Worm (Caenorhabditis elegans) whole organism, L4 larva: ENCODE measurements around the gene ddi-1.
A peak's percentile ranks its signal among the peaks of the same experiment; 100 is the strongest.

Source experiments
- D1046.2 ChIP-seq: fragments of 200-800 bp; sonication (Bioruptor generic); IDR thresholded peaks from 2 replicates; pipeline ENCODE4 v1.3.6; 2022; ENCODE audit warnings: missing genetic modification characterization, missing compliant biosample characterization
- F37D6.2 ChIP-seq: sonication (generic microtip); optimal IDR thresholded peaks from 2 replicates; lab custom pipeline; 2016; ENCODE audit warnings: mild to moderate bottlenecking, missing genetic modification characterization, missing compliant biosample characterization
- F44E2.7 ChIP-seq: fragments of 200-800 bp; sonication (Bioruptor generic); IDR thresholded peaks from 2 replicates; pipeline ENCODE4 v2.1.2; 2022; ENCODE audit warnings: missing genetic modification characterization, missing compliant biosample characterization
- T20F7.1 ChIP-seq: fragments of 200-800 bp; sonication (Bioruptor generic); optimal IDR thresholded peaks from 2 replicates; lab custom pipeline; 2018; ENCODE audit warnings: mild to moderate bottlenecking, missing genetic modification characterization, missing compliant biosample characterization
- Y105C5A.15 ChIP-seq: fragments of 200-800 bp; sonication (Bioruptor generic); IDR thresholded peaks from 2 replicates; pipeline ENCODE4 v1.3.6; 2022; ENCODE audit warnings: missing genetic modification characterization, missing compliant biosample characterization
- Y75B8A.6 ChIP-seq: fragments of 200-800 bp; sonication (Bioruptor generic); IDR thresholded peaks from 2 replicates; pipeline ENCODE4 v1.3.6; 2022; ENCODE audit warnings: missing genetic modification reagents, missing genetic modification characterization, missing compliant biosample characterization
- ZK337.2 ChIP-seq: fragments of 200-800 bp; sonication (Bioruptor generic); IDR thresholded peaks from 2 replicates; pipeline ENCODE4 v1.3.6; 2022; ENCODE audit warnings: missing genetic modification reagents, missing genetic modification characterization, missing compliant biosample characterization
- ZK546.5 ChIP-seq, 2 experiments: sonication (generic microtip); optimal IDR thresholded peaks; 2 replicates each; lab custom pipeline; 2017; ENCODE audit warnings: missing biosample characterization in 2 of 2, missing genetic modification characterization in 2 of 2
- aha-1 ChIP-seq: fragments of 150-350 bp; peaks from one replicate; lab custom pipeline; 2014; ENCODE audit warnings: missing biosample characterization, missing genetic modification characterization
- ama-1 ChIP-seq: fragments of 150-350 bp; optimal IDR thresholded peaks from 2 replicates; lab custom pipeline; 2014; ENCODE audit warnings: inconsistent platforms, mixed read lengths
- attf-4 ChIP-seq: sonication (generic microtip); optimal IDR thresholded peaks from 3 replicates; lab custom pipeline; 2017; ENCODE audit warnings: missing biosample characterization, missing genetic modification characterization
- ceh-20 ChIP-seq: fragments of 200-800 bp; sonication (Bioruptor generic); IDR thresholded peaks from 2 replicates; pipeline ENCODE4 v1.3.6; 2022; ENCODE audit warnings: missing genetic modification reagents, missing genetic modification characterization, missing compliant biosample characterization
- ceh-28 ChIP-seq: fragments of 150-350 bp; optimal IDR thresholded peaks from 2 replicates; lab custom pipeline; 2014; ENCODE audit warnings: missing biosample characterization, missing genetic modification reagents, missing genetic modification characterization
- ceh-44 ChIP-seq: fragments of 200-800 bp; sonication (Bioruptor generic); IDR thresholded peaks from 2 replicates; pipeline ENCODE4 v1.3.6; 2022; ENCODE audit warnings: missing genetic modification reagents, missing genetic modification characterization, missing compliant biosample characterization
- ceh-82 ChIP-seq: sonication (generic microtip); optimal IDR thresholded peaks from 2 replicates; lab custom pipeline; 2017; ENCODE audit warnings: missing biosample characterization, missing genetic modification characterization
- ces-1 ChIP-seq: fragments of 150-350 bp; sonication (generic microtip); optimal IDR thresholded peaks from 4 replicates; lab custom pipeline; 2014; ENCODE audit warnings: missing biosample characterization, missing genetic modification reagents, missing genetic modification characterization
- daf-12 ChIP-seq: fragments of 150-350 bp; optimal IDR thresholded peaks from 2 replicates; lab custom pipeline; 2014; ENCODE audit warnings: missing biosample characterization, missing genetic modification reagents, missing genetic modification characterization
- dmd-8 ChIP-seq: fragments of 200-800 bp; sonication (Bioruptor generic); IDR thresholded peaks from 2 replicates; pipeline ENCODE4 v1.3.6; 2022; ENCODE audit warnings: missing genetic modification characterization, missing compliant biosample characterization
- dmd-9 ChIP-seq: fragments of 200-800 bp; sonication (Bioruptor generic); IDR thresholded peaks from 2 replicates; pipeline ENCODE4 v1.3.6; 2022; ENCODE audit warnings: missing genetic modification reagents, missing genetic modification characterization, missing compliant biosample characterization
- dpl-1 ChIP-seq: fragments of 150-350 bp; optimal IDR thresholded peaks from 2 replicates; lab custom pipeline; 2014; ENCODE audit warnings: missing biosample characterization, missing genetic modification reagents, missing genetic modification characterization
- duxl-1 ChIP-seq: sonication (generic microtip); optimal IDR thresholded peaks from 2 replicates; lab custom pipeline; 2016; ENCODE audit warnings: mild to moderate bottlenecking, missing genetic modification characterization, moderate library complexity, missing compliant biosample characterization; ENCODE audit not compliant: poor library complexity
- dve-1 ChIP-seq: sonication (generic microtip); optimal IDR thresholded peaks from 2 replicates; lab custom pipeline; 2017; ENCODE audit warnings: antibody characterized with exemption, mild to moderate bottlenecking, missing genetic modification characterization, missing compliant biosample characterization; ENCODE audit not compliant: insufficient read depth
- hlh-11 ChIP-seq: fragments of 200-800 bp; sonication (Bioruptor generic); optimal IDR thresholded peaks from 2 replicates; lab custom pipeline; 2018; ENCODE audit warnings: mild to moderate bottlenecking, missing genetic modification characterization, missing compliant biosample characterization
- hlh-30 ChIP-seq: sonication (generic microtip); optimal IDR thresholded peaks from 2 replicates; lab custom pipeline; 2017; ENCODE audit warnings: antibody characterized with exemption, mild to moderate bottlenecking, missing genetic modification characterization, missing compliant biosample characterization; ENCODE audit not compliant: insufficient read depth
- hmg-1.1 ChIP-seq: fragments of 200-800 bp; sonication (Bioruptor generic); IDR thresholded peaks from 2 replicates; pipeline ENCODE4 v1.3.6; 2022; ENCODE audit warnings: missing genetic modification reagents, missing genetic modification characterization, missing compliant biosample characterization
- jun-1 ChIP-seq: fragments of 150-350 bp; optimal IDR thresholded peaks from 2 replicates; lab custom pipeline; 2014; ENCODE audit warnings: missing biosample characterization, missing genetic modification reagents, missing genetic modification characterization
- lim-7 ChIP-seq: fragments of 200-800 bp; sonication (Bioruptor generic); IDR thresholded peaks from 2 replicates; pipeline ENCODE4 v1.3.6; 2022; ENCODE audit warnings: missing genetic modification characterization, missing compliant biosample characterization
- lin-13 ChIP-seq: fragments of 150-350 bp; optimal IDR thresholded peaks from 2 replicates; lab custom pipeline; 2014; ENCODE audit warnings: missing biosample characterization, missing genetic modification reagents, missing genetic modification characterization
- lin-15B ChIP-seq: fragments of 150-350 bp; sonication (generic microtip); optimal IDR thresholded peaks from 3 replicates; lab custom pipeline; 2014; ENCODE audit warnings: missing biosample characterization, missing genetic modification characterization
- lin-39 ChIP-seq: fragments of 150-350 bp; optimal IDR thresholded peaks from 2 replicates; lab custom pipeline; 2014; ENCODE audit warnings: missing biosample characterization, missing genetic modification reagents, missing genetic modification characterization
- lsy-2 ChIP-seq, 2 experiments: fragments of 150-350 bp in 1 of 2; sonication (generic microtip) in 1 of 2; optimal IDR thresholded peaks; 2 replicates each; lab custom pipeline; 2014 to 2017; ENCODE audit warnings: missing biosample characterization in 2 of 2, missing genetic modification characterization in 2 of 2
- madf-5 ChIP-seq, 2 experiments: fragments of 200-800 bp; sonication (Bioruptor generic); IDR thresholded peaks; 2 replicates each; pipeline ENCODE4 v1.3.6; 2022; ENCODE audit warnings: missing compliant biosample characterization in 2 of 2, missing genetic modification characterization in 2 of 2
- madf-9 ChIP-seq: fragments of 200-800 bp; sonication (Bioruptor generic); conservative IDR thresholded peaks from 2 replicates; pipeline ENCODE4 v1.3.6; 2022; ENCODE audit warnings: missing genetic modification reagents, missing genetic modification characterization, missing compliant biosample characterization
- mdt-29 ChIP-seq: fragments of 200-800 bp; sonication (Bioruptor generic); IDR thresholded peaks from 2 replicates; pipeline ENCODE4 v1.3.6; 2022; ENCODE audit warnings: missing genetic modification reagents, missing genetic modification characterization, missing compliant biosample characterization
- mes-2 ChIP-seq: sonication (generic microtip); optimal IDR thresholded peaks from 2 replicates; lab custom pipeline; 2016; ENCODE audit warnings: missing genotype, mild to moderate bottlenecking, missing genetic modification characterization, missing compliant biosample characterization; ENCODE audit not compliant: poor library complexity, severe bottlenecking
- mxl-3 ChIP-seq: fragments of 200-800 bp; sonication (Bioruptor generic); optimal IDR thresholded peaks from 2 replicates; lab custom pipeline; 2018; ENCODE audit warnings: mild to moderate bottlenecking, missing genetic modification characterization, missing compliant biosample characterization
- nhr-10 ChIP-seq: fragments of 150-350 bp; optimal IDR thresholded peaks from 2 replicates; lab custom pipeline; 2014; ENCODE audit warnings: missing biosample characterization, missing genetic modification characterization
- nhr-102 ChIP-seq: sonication (generic microtip); optimal IDR thresholded peaks from 2 replicates; lab custom pipeline; 2016; ENCODE audit warnings: mild to moderate bottlenecking, missing genetic modification characterization, moderate library complexity, missing compliant biosample characterization
- nhr-111 ChIP-seq: fragments of 200-800 bp; sonication (Bioruptor generic); optimal IDR thresholded peaks from 2 replicates; lab custom pipeline; 2018; ENCODE audit warnings: mild to moderate bottlenecking, missing genetic modification characterization, missing compliant biosample characterization
- nhr-237 ChIP-seq: sonication (generic microtip); optimal IDR thresholded peaks from 2 replicates; lab custom pipeline; 2017; ENCODE audit warnings: missing biosample characterization, missing genetic modification characterization
- nhr-25 ChIP-seq: sonication (generic microtip); optimal IDR thresholded peaks from 2 replicates; lab custom pipeline; 2017; ENCODE audit warnings: missing genetic modification characterization, mild to moderate bottlenecking, missing compliant biosample characterization, antibody characterized with exemption, moderate library complexity, borderline replicate concordance; ENCODE audit not compliant: insufficient read depth
- nhr-77 ChIP-seq: fragments of 150-350 bp; optimal IDR thresholded peaks from 2 replicates; lab custom pipeline; 2014; ENCODE audit warnings: missing biosample characterization, missing genetic modification characterization
- pha-4 ChIP-seq, 2 experiments: fragments of 150-350 bp in 1 of 2; fragments of 200-800 bp in 1 of 2; sonication (Bioruptor generic) in 1 of 2; IDR thresholded peaks in 1 of 2; optimal IDR thresholded peaks in 1 of 2; 2 replicates each; pipeline versions ENCODE4 v1.3.6 to Lab custom; 2014 to 2022; ENCODE audit warnings: missing genetic modification characterization in 2 of 2, missing genetic modification reagents in 2 of 2, missing biosample characterization in 1 of 2, missing compliant biosample characterization in 1 of 2
- sdz-12 ChIP-seq: fragments of 200-800 bp; sonication (Bioruptor generic); optimal IDR thresholded peaks from 2 replicates; lab custom pipeline; 2018; ENCODE audit warnings: mild to moderate bottlenecking, missing genetic modification characterization, missing compliant biosample characterization
- set-16 ChIP-seq: fragments of 200-800 bp; sonication (Bioruptor generic); IDR thresholded peaks from 2 replicates; pipeline ENCODE4 v1.3.6; 2022; ENCODE audit warnings: missing genetic modification reagents, missing genetic modification characterization, missing compliant biosample characterization
- snpc-1.2 ChIP-seq: fragments of 200-800 bp; sonication (Bioruptor generic); IDR thresholded peaks from 2 replicates; pipeline ENCODE4 v1.3.6; 2022; ENCODE audit warnings: missing genetic modification reagents, missing genetic modification characterization, missing compliant biosample characterization
- spr-1 ChIP-seq: sonication (generic microtip); optimal IDR thresholded peaks from 2 replicates; lab custom pipeline; 2016; ENCODE audit warnings: mild to moderate bottlenecking, missing genetic modification characterization, missing compliant biosample characterization
- zfp-2 ChIP-seq: sonication (generic microtip); optimal IDR thresholded peaks from 2 replicates; lab custom pipeline; 2016; ENCODE audit warnings: mild to moderate bottlenecking, missing genetic modification characterization, missing compliant biosample characterization
- zfp-3 ChIP-seq: fragments of 200-800 bp; sonication (Bioruptor generic); conservative IDR thresholded peaks from 2 replicates; pipeline ENCODE4 v1.3.6; 2022; ENCODE audit warnings: missing genetic modification reagents, missing genetic modification characterization, missing compliant biosample characterization
- zip-2 ChIP-seq: fragments of 150-350 bp; optimal IDR thresholded peaks from 2 replicates; lab custom pipeline; 2014; ENCODE audit warnings: missing biosample characterization, missing genetic modification characterization
- ztf-7 ChIP-seq: fragments of 150-350 bp; optimal IDR thresholded peaks from 2 replicates; lab custom pipeline; 2014; ENCODE audit warnings: missing biosample characterization, missing genetic modification characterization

Gene ddi-1

DNA sequence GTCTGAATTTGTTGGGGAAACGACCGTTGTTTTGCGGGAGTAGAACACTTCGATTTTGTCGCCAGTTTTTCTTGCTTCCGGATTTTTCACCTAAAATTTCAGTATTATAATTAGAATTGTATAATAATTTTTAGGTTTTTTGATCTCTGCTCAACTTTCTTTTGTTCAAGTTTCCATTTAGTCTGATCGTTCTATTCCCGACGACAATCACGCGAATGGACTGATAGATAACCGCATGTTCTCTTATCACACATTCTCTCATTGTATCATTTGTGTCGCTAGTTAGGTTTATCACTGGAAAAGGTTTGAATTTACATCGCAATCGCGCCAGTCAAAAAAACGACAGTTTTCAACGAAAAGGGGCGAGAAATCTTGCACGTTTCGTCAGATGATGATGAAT lies 32.2 kb downstream of the ddi-1 start (continued):
- TF ChIP-seq lin-39 (no peak), madf-9 (no peak), mdt-29 (GFP tag; lab: Robert Waterston, UW) (no peak), spr-1 (tag; lab: Kevin White, UChicago) (no peak), nhr-237 (tag; lab: Kevin White, UChicago) (no peak), ceh-82 (tag; lab: Kevin White, UChicago) (no peak), mes-2 (tag; lab: Kevin White, UChicago) (peak; percentile 66), T20F7.1 (no peak), dmd-9 (GFP tag; lab: Robert Waterston, UW) (no peak), ces-1 (no peak), ceh-28 (tag; lab: Kevin White, UChicago) (no peak), daf-12 (tag; lab: Kevin White, UChicago) (no peak), nhr-25 (tag; lab: Kevin White, UChicago) (no peak), lin-15B (tag; lab: Kevin White, UChicago) (no peak), Y105C5A.15 (GFP tag; lab: Robert Waterston, UW) (no peak), F37D6.2 (tag; lab: Kevin White, UChicago) (no peak), ZK546.5 (tag; optimal IDR thresholded peaks at IDR 0.05; lab: Kevin White, UChicago) (no peak), Y75B8A.6 (GFP tag; lab: Robert Waterston, UW) (no peak), zfp-2 (tag; lab: Kevin White, UChicago) (no peak), duxl-1 (no peak), ztf-7 (tag; lab: Kevin White, UChicago) (peak; percentile 48), nhr-10 (tag; lab: Kevin White, UChicago) (peak; percentile 54), snpc-1.2 (GFP tag; lab: Robert Waterston, UW) (no peak), hlh-11 (tag; lab: Kevin White, UChicago) (peak; percentile 83), nhr-111 (GFP tag; lab: Kevin White, UChicago) (no peak), zfp-3 (GFP tag; lab: Robert Waterston, UW) (no peak), nhr-102 (peak; percentile 3), madf-5 (GFP tag; IDR thresholded peaks at IDR 0.05; lab: Robert Waterston, UW) (no peak), nhr-77 (tag; lab: Kevin White, UChicago) (peak; percentile 59), lsy-2 (tag; optimal IDR thresholded peaks at IDR 0.05; lab: Kevin White, UChicago) (no peak), set-16 (GFP tag; lab: Robert Waterston, UW) (no peak), sdz-12 (GFP tag; lab: Kevin White, UChicago) (no peak), dmd-8 (GFP tag; lab: Robert Waterston, UW) (no peak), dve-1 (tag; lab: Kevin White, UChicago) (peak; percentile 88), hmg-1.1 (GFP tag; lab: Robert Waterston, UW) (no peak), aha-1 (tag; lab: Kevin White, UChicago) (no peak), dpl-1 (GFP tag; lab: Kevin White, UChicago) (no peak), mxl-3 (GFP tag; lab: Kevin White, UChicago) (peak; percentile 74), pha-4 (GFP tag; IDR thresholded peaks at IDR 0.05; lab: Robert Waterston, UW) (peak; percentile 42; the same call in 1 of the 2 replicates), pha-4 (tag; optimal IDR thresholded peaks at IDR 0.05; lab: Kevin White, UChicago) (no peak), ceh-20 (GFP tag; lab: Robert Waterston, UW) (no peak), lin-13 (GFP tag; lab: Kevin White, UChicago) (no peak), zip-2 (tag; lab: Kevin White, UChicago) (no peak), ama-1 (lab: Kevin White, UChicago) (no peak), F44E2.7 (GFP tag; lab: Robert Waterston, UW) (no peak), hlh-30 (tag; lab: Kevin White, UChicago) (peak; percentile 79), D1046.2 (GFP tag; lab: Robert Waterston, UW) (no peak), lim-7 (GFP tag; lab: Robert Waterston, UW) (no peak), ceh-44 (GFP tag; lab: Robert Waterston, UW) (no peak), attf-4 (tag; lab: Kevin White, UChicago) (no peak), ZK337.2 (GFP tag; lab: Robert Waterston, UW) (no peak), jun-1 (tag; lab: Kevin White, UChicago) (no peak)
